Fruit fly (Drosophila melanogaster) whole organism, embryonic: ENCODE measurements around the gene CG14718.

Experiments used
- Ada2b ChIP-seq: fragments of 200-800 bp; sonication (Bioruptor generic); IDR thresholded peaks from 2 replicates; pipeline ENCODE4 v1.3.6; 2022; ENCODE audit warnings: missing biosample characterization, missing genetic modification characterization
- Bgb ChIP-seq: fragments of 200-800 bp; sonication (Bioruptor generic); IDR thresholded peaks from 2 replicates; pipeline ENCODE4 v1.3.6; 2022; ENCODE audit warnings: missing biosample characterization, missing genetic modification characterization; ENCODE audit not compliant: partially characterized antibody
- BtbVII ChIP-seq: fragments of 200-800 bp; sonication (Bioruptor generic); optimal IDR thresholded peaks from 3 replicates; lab custom pipeline; 2017; ENCODE audit warnings: missing biosample characterization, mild to moderate bottlenecking, missing genetic modification characterization
- CG1024 ChIP-seq: fragments of 200-800 bp; sonication (Bioruptor generic); IDR thresholded peaks from 2 replicates; pipeline ENCODE4 v1.3.6; 2022; ENCODE audit warnings: missing biosample characterization, missing genetic modification characterization
- CG10267 ChIP-seq: fragments of 200-800 bp; sonication (Bioruptor generic); optimal IDR thresholded peaks from 2 replicates; lab custom pipeline; 2018; ENCODE audit warnings: missing biosample characterization, mild to moderate bottlenecking, missing genetic modification characterization, moderate library complexity
- CG10274 ChIP-seq: fragments of 200-800 bp; sonication (Bioruptor generic); optimal IDR thresholded peaks from 3 replicates; lab custom pipeline; 2017; ENCODE audit warnings: missing biosample characterization, mild to moderate bottlenecking, missing genetic modification characterization
- CG10462 ChIP-seq: fragments of 200-800 bp; sonication (Bioruptor generic); optimal IDR thresholded peaks from 2 replicates; lab custom pipeline; 2016; ENCODE audit warnings: missing biosample characterization, missing genetic modification characterization
- CG10565 ChIP-seq: fragments of 200-800 bp; sonication (Bioruptor generic); optimal IDR thresholded peaks from 3 replicates; lab custom pipeline; 2016; ENCODE audit warnings: missing biosample characterization, mild to moderate bottlenecking, missing genetic modification characterization
- CG12104 ChIP-seq: fragments of 200-800 bp; sonication (Bioruptor generic); optimal IDR thresholded peaks from 3 replicates; lab custom pipeline; 2016; ENCODE audit warnings: missing biosample characterization, missing genetic modification characterization
- CG15269 ChIP-seq: fragments of 200-800 bp; sonication (Bioruptor generic); optimal IDR thresholded peaks from 2 replicates; lab custom pipeline; 2018; ENCODE audit warnings: missing biosample characterization, mild to moderate bottlenecking, missing genetic modification characterization, moderate library complexity
- CG16815 ChIP-seq: fragments of 200-800 bp; sonication (Bioruptor generic); optimal IDR thresholded peaks from 3 replicates; lab custom pipeline; 2017; ENCODE audit warnings: missing biosample characterization, mild to moderate bottlenecking, missing genetic modification characterization
- CG3065 ChIP-seq: fragments of 200-800 bp; sonication (Bioruptor generic); optimal IDR thresholded peaks from 2 replicates; lab custom pipeline; 2016; ENCODE audit warnings: missing biosample characterization, missing genetic modification characterization
- CG31224 ChIP-seq: fragments of 200-800 bp; sonication (Bioruptor generic); IDR thresholded peaks from 2 replicates; pipeline ENCODE4 v1.3.6; 2022; ENCODE audit warnings: missing biosample characterization, missing genetic modification characterization
- CG31441 ChIP-seq: fragments of 200-800 bp; sonication (Bioruptor generic); IDR thresholded peaks from 2 replicates; pipeline ENCODE4 v1.3.6; 2022; ENCODE audit warnings: missing biosample characterization, missing genetic modification characterization
- CG33213 ChIP-seq: fragments of 200-800 bp; sonication (Bioruptor generic); optimal IDR thresholded peaks from 3 replicates; lab custom pipeline; 2016; ENCODE audit warnings: missing biosample characterization, missing genetic modification characterization
- CG3838 ChIP-seq: fragments of 200-800 bp; sonication (Bioruptor generic); optimal IDR thresholded peaks from 3 replicates; lab custom pipeline; 2016; ENCODE audit warnings: missing biosample characterization, missing genetic modification characterization
- CG4328 ChIP-seq: fragments of 200-800 bp; sonication (Bioruptor generic); optimal IDR thresholded peaks from 3 replicates; lab custom pipeline; 2017; ENCODE audit warnings: missing biosample characterization, missing genetic modification reagents, missing genetic modification characterization
- CG4707 ChIP-seq: fragments of 200-800 bp; sonication (Bioruptor generic); optimal IDR thresholded peaks from 2 replicates; lab custom pipeline; 2018; ENCODE audit warnings: missing biosample characterization, mild to moderate bottlenecking, missing genetic modification characterization, moderate library complexity
- CG6272 ChIP-seq: fragments of 200-800 bp; sonication (Bioruptor generic); IDR thresholded peaks from 2 replicates; pipeline ENCODE4 v1.3.6; 2022; ENCODE audit warnings: missing biosample characterization, missing genetic modification characterization
- CG7271 ChIP-seq: fragments of 200-800 bp; sonication (Bioruptor generic); optimal IDR thresholded peaks from 2 replicates; lab custom pipeline; 2018; ENCODE audit warnings: missing biosample characterization, mild to moderate bottlenecking, missing genetic modification characterization, moderate library complexity
- CG7372 ChIP-seq: fragments of 200-800 bp; sonication (Bioruptor generic); IDR thresholded peaks from 2 replicates; pipeline ENCODE4 v1.3.6; 2022; ENCODE audit warnings: missing biosample characterization, missing genetic modification characterization
- CG7745 ChIP-seq: fragments of 200-800 bp; sonication (Bioruptor generic); optimal IDR thresholded peaks from 2 replicates; lab custom pipeline; 2018; ENCODE audit warnings: missing biosample characterization, mild to moderate bottlenecking, missing genetic modification characterization, moderate library complexity
- CG7839 ChIP-seq: fragments of 200-800 bp; sonication (Bioruptor generic); optimal IDR thresholded peaks from 3 replicates; lab custom pipeline; 2018; ENCODE audit warnings: missing biosample characterization, mild to moderate bottlenecking, missing genetic modification characterization, moderate library complexity
- CG7987 ChIP-seq: fragments of 200-800 bp; sonication (Bioruptor generic); optimal IDR thresholded peaks from 2 replicates; lab custom pipeline; 2018; ENCODE audit warnings: missing biosample characterization, mild to moderate bottlenecking, missing genetic modification characterization, moderate library complexity
- CG9932 ChIP-seq: fragments of 200-800 bp; sonication (Bioruptor generic); IDR thresholded peaks from 2 replicates; pipeline ENCODE4 v1.3.6; 2022; ENCODE audit warnings: missing biosample characterization, missing genetic modification characterization
- D ChIP-seq, 2 experiments: fragments of 200-800 bp in 1 of 2; fragments of >200 bp in 1 of 2; sonication (Bioruptor generic) in 1 of 2; optimal IDR thresholded peaks; 2 replicates in 1 of 2; 3 replicates in 1 of 2; lab custom pipeline; 2017; ENCODE audit warnings: mild to moderate bottlenecking in 1 of 2, missing biosample characterization in 1 of 2, missing genetic modification characterization in 1 of 2, missing genetic modification reagents in 1 of 2
- D19B ChIP-seq: fragments of 200-800 bp; sonication (Bioruptor generic); optimal IDR thresholded peaks from 2 replicates; lab custom pipeline; 2017; ENCODE audit warnings: missing biosample characterization, mild to moderate bottlenecking, missing genetic modification characterization
- Dip2 ChIP-seq: fragments of 200-800 bp; sonication (Bioruptor generic); IDR thresholded peaks from 2 replicates; pipeline ENCODE4 v1.3.6; 2022; ENCODE audit warnings: missing biosample characterization, missing genetic modification characterization
- Dip3 ChIP-seq: fragments of 200-800 bp; sonication (Bioruptor generic); optimal IDR thresholded peaks from 3 replicates; lab custom pipeline; 2016; ENCODE audit warnings: missing biosample characterization, missing genetic modification characterization
- Doc2 ChIP-seq: fragments of 200-800 bp; sonication (Bioruptor generic); IDR thresholded peaks from 2 replicates; pipeline ENCODE4 v1.3.6; 2022; ENCODE audit warnings: missing biosample characterization, missing genetic modification characterization
- Doc3 ChIP-seq: fragments of 200-800 bp; sonication (Bioruptor generic); IDR thresholded peaks from 3 replicates; pipeline ENCODE4 v1.3.6; 2022; ENCODE audit warnings: missing biosample characterization, missing genetic modification characterization; ENCODE audit not compliant: partially characterized antibody
- Drgx ChIP-seq: fragments of 200-800 bp; sonication (Bioruptor generic); IDR thresholded peaks from 2 replicates; pipeline ENCODE4 v1.3.6; 2022; ENCODE audit warnings: missing biosample characterization, missing genetic modification characterization
- Ets65A ChIP-seq: fragments of 200-800 bp; sonication (Bioruptor generic); peaks from one replicate; lab custom pipeline; 2016; ENCODE audit warnings: missing biosample characterization, missing genetic modification characterization
- Fer1 ChIP-seq: fragments of 200-800 bp; sonication (Bioruptor generic); optimal IDR thresholded peaks from 2 replicates; lab custom pipeline; 2017; ENCODE audit warnings: missing biosample characterization, mild to moderate bottlenecking, missing genetic modification characterization
- HLH4C ChIP-seq: fragments of 200-800 bp; sonication (Bioruptor generic); IDR thresholded peaks from 3 replicates; pipeline ENCODE4 v1.3.6; 2022; ENCODE audit warnings: missing biosample characterization, missing genetic modification characterization; ENCODE audit not compliant: partially characterized antibody
- Hmr ChIP-seq: fragments of 200-800 bp; sonication (Bioruptor generic); optimal IDR thresholded peaks from 3 replicates; lab custom pipeline; 2017; ENCODE audit warnings: mild to moderate bottlenecking, missing biosample characterization, missing genetic modification reagents, missing genetic modification characterization
- Sin3A ChIP-seq: fragments of >200 bp; optimal IDR thresholded peaks from 2 replicates; lab custom pipeline; 2018
- Ssrp ChIP-seq: fragments of 200-800 bp; sonication (Bioruptor generic); optimal IDR thresholded peaks from 2 replicates; lab custom pipeline; 2018; ENCODE audit warnings: missing biosample characterization, mild to moderate bottlenecking, missing genetic modification characterization, moderate library complexity
- Xbp1 ChIP-seq: fragments of 200-800 bp; sonication (Bioruptor generic); optimal IDR thresholded peaks from 3 replicates; lab custom pipeline; 2016; ENCODE audit warnings: missing biosample characterization, mild to moderate bottlenecking, missing genetic modification characterization
- Xrp1 ChIP-seq: fragments of 200-800 bp; sonication (Bioruptor generic); IDR thresholded peaks from 2 replicates; pipeline ENCODE4 v1.3.6; 2022; ENCODE audit warnings: missing biosample characterization, missing genetic modification characterization
- ab ChIP-seq: fragments of 200-800 bp; sonication (Bioruptor generic); optimal IDR thresholded peaks from 2 replicates; lab custom pipeline; 2016; ENCODE audit warnings: missing biosample characterization, missing genetic modification characterization
- amos ChIP-seq: fragments of 200-800 bp; sonication (Bioruptor generic); IDR thresholded peaks from 2 replicates; pipeline ENCODE4 v1.3.6; 2022; ENCODE audit warnings: missing biosample characterization, missing genetic modification characterization; ENCODE audit not compliant: partially characterized antibody
- aop ChIP-seq: fragments of 200-800 bp; sonication (Bioruptor generic); IDR thresholded peaks from 2 replicates; pipeline ENCODE4 v1.3.6; 2022; ENCODE audit warnings: missing biosample characterization, missing genetic modification characterization
- cato ChIP-seq: fragments of 200-800 bp; sonication (Bioruptor generic); optimal IDR thresholded peaks from 2 replicates; lab custom pipeline; 2016; ENCODE audit warnings: missing biosample characterization, missing genetic modification characterization, borderline replicate concordance
- dm ChIP-seq: fragments of 200-800 bp; sonication (Bioruptor generic); optimal IDR thresholded peaks from 3 replicates; lab custom pipeline; 2016; ENCODE audit warnings: missing biosample characterization, missing genetic modification characterization
- dmrt99B ChIP-seq: fragments of 200-800 bp; sonication (Bioruptor generic); optimal IDR thresholded peaks from 2 replicates; lab custom pipeline; 2018; ENCODE audit warnings: missing biosample characterization, mild to moderate bottlenecking, missing genetic modification characterization, moderate library complexity
- gro ChIP-seq: fragments of 200-800 bp; sonication (Bioruptor generic); optimal IDR thresholded peaks from 2 replicates; lab custom pipeline; 2016; ENCODE audit warnings: missing biosample characterization, missing genetic modification characterization
- run ChIP-seq: fragments of 200-800 bp; sonication (Bioruptor generic); optimal IDR thresholded peaks from 3 replicates; lab custom pipeline; 2018; ENCODE audit warnings: missing biosample characterization, mild to moderate bottlenecking, missing genetic modification characterization
- sug ChIP-seq: fragments of 200-800 bp; optimal IDR thresholded peaks from 2 replicates; lab custom pipeline; 2019; ENCODE audit warnings: missing biosample characterization, mild to moderate bottlenecking, missing genetic modification characterization, moderate library complexity
- trem ChIP-seq: fragments of 200-800 bp; optimal IDR thresholded peaks from 3 replicates; lab custom pipeline; 2019; ENCODE audit warnings: missing biosample characterization, mild to moderate bottlenecking, missing genetic modification characterization, moderate library complexity
- wdn ChIP-seq: fragments of 200-800 bp; sonication (Bioruptor generic); IDR thresholded peaks from 2 replicates; pipeline ENCODE4 v1.3.6; 2022; ENCODE audit warnings: missing biosample characterization, missing genetic modification characterization
- wor ChIP-seq: fragments of 200-800 bp; sonication (Bioruptor generic); IDR thresholded peaks from 2 replicates; pipeline ENCODE4 v1.3.6; 2022; ENCODE audit warnings: missing biosample characterization, missing genetic modification characterization

Gene CG14718

DNA sequence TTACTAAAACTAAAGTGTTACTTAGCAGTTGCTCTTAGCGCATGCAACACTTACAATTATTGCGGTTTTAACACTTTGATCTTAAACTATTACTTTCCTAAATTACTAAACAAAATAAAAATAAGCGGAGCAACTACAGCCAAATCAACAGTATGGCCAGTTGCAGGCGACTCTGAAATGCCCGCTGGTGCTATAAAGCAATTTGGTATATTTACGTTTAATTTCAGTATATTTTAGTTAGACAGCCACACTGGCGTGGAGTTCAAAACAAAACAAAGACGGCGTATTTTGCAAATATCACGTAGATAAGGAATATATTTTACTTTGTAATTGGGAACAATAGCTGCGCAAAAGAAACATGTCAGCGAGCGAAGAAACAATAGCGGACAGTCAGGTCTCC, 20.9 kb upstream of the CG14718 start, which contains the start of the genes Taf12 and Ho (continued):
- TF ChIP-seq run (tag; lab: Kevin White, UChicago) (no peak), CG3065 (GFP tag; lab: Kevin White, UChicago) (no peak), Sin3A (peak; percentile 54), CG7271 (tag; lab: Kevin White, UChicago) (no peak), aop (GFP tag; lab: Robert Waterston, UW) (no peak), Fer1 (GFP tag; lab: Kevin White, UChicago) (no peak), CG7839 (tag; lab: Kevin White, UChicago) (no peak), Xrp1 (GFP tag; lab: Robert Waterston, UW) (no peak), Hmr (GFP tag; lab: Kevin White, UChicago) (peak; percentile 30), CG3838 (GFP tag; lab: Kevin White, UChicago) (no peak), amos (GFP tag; lab: Robert Waterston, UW) (no peak), CG7987 (GFP tag; lab: Kevin White, UChicago) (no peak), dm (GFP tag; lab: Kevin White, UChicago) (no peak), CG1024 (no peak), CG12104 (no peak), sug (tag; lab: Kevin White, UChicago) (no peak), CG10565 (GFP tag; lab: Kevin White, UChicago) (no peak), Dip3 (GFP tag; lab: Kevin White, UChicago) (no peak), CG15269 (tag; lab: Kevin White, UChicago) (no peak), wdn (GFP tag; lab: Robert Waterston, UW) (no peak), gro (GFP tag; lab: Kevin White, UChicago) (peak; percentile 23), CG7745 (tag; lab: Kevin White, UChicago) (no peak), ab (GFP tag; lab: Kevin White, UChicago) (no peak), Ssrp (tag; lab: Kevin White, UChicago) (no peak), CG16815 (GFP tag; lab: Kevin White, UChicago) (no peak), D (optimal IDR thresholded peaks at IDR 0.05; lab: Kevin White, UChicago) (no peak), D (GFP tag; optimal IDR thresholded peaks at IDR 0.05; lab: Kevin White, UChicago) (no peak), Drgx (GFP tag; lab: Robert Waterston, UW) (no peak), CG4328 (GFP tag; lab: Kevin White, UChicago) (no peak), CG33213 (peak; percentile 43), CG31224 (GFP tag; lab: Robert Waterston, UW) (no peak), CG7372 (GFP tag; lab: Robert Waterston, UW) (no peak), CG6272 (GFP tag; lab: Robert Waterston, UW) (no peak), CG31441 (peak; percentile 92), HLH4C (GFP tag; lab: Robert Waterston, UW) (0 out of 3 replicates have a peak, but pooled peaks have one; percentile 10), cato (no peak), dmrt99B (tag; lab: Kevin White, UChicago) (no peak), CG10267 (tag; lab: Kevin White, UChicago) (peak; percentile 29), Ets65A (GFP tag; lab: Kevin White, UChicago) (no peak), Ada2b (no peak), trem (tag; lab: Kevin White, UChicago) (peak; percentile 72), Doc3 (GFP tag; lab: Robert Waterston, UW) (no peak), CG4707 (GFP tag; lab: Kevin White, UChicago) (no peak), Doc2 (GFP tag; lab: Robert Waterston, UW) (no peak), CG10274 (GFP tag; lab: Kevin White, UChicago) (no peak), Bgb (GFP tag; lab: Robert Waterston, UW) (no peak), Dip2 (GFP tag; lab: Robert Waterston, UW) (no peak), D19B (no peak), CG10462 (GFP tag; lab: Kevin White, UChicago) (no peak), CG9932 (GFP tag; lab: Robert Waterston, UW) (no peak), Xbp1 (GFP tag; lab: Kevin White, UChicago) (no peak), wor (GFP tag; lab: Robert Waterston, UW) (no peak), BtbVII (GFP tag; lab: Kevin White, UChicago) (no peak)
